Fruit fly (Drosophila melanogaster) whole organism, larva: Measurements from ENCODE around the gene Atat.

Source experiments
- noc ChIP-seq: fragments of 200-800 bp; sonication (Bioruptor generic); optimal IDR thresholded peaks from 3 replicates; lab custom pipeline; 2019; ENCODE audit warnings: missing biosample characterization, mild to moderate bottlenecking, missing genetic modification characterization, moderate library complexity

Atat gene

dm6 chr3L:9402157-9402890, 24.2 kb downstream of the Atat start, which contains the start of gene eIF4E1:
eIF4E1 (minus strand) TSS chr3L:9402460.
- no peak for TF ChIP-seq noc (tag; lab: Kevin White, UChicago)

- no peak for TF ChIP-seq noc (tag; lab: Kevin White, UChicago)
Measured at dm6 chr3L:9401354-9402156, 25.0 kb downstream of the Atat start.

dm6 chr3L:9400697-9401353, 25.7 kb downstream of the Atat start:
- TF ChIP-seq noc (tag; lab: Kevin White, UChicago) = no peak

- TF ChIP-seq noc (tag; lab: Kevin White, UChicago) = no peak
Measured at dm6 chr3L:9399855-9400254, 26.7 kb downstream of the Atat start.

dm6 chr3L:9399013-9399750, 27.4 kb downstream of the Atat start, which contains the start of gene CG4080:
CG4080 (minus strand) TSS chr3L:9399227.
- TF ChIP-seq noc (tag; lab: Kevin White, UChicago) = peak; percentile 16

dm6 chr3L:9398435-9398981, 28.1 kb downstream of the Atat start:
- no peak for TF ChIP-seq noc (tag; lab: Kevin White, UChicago)

- no peak for TF ChIP-seq noc (tag; lab: Kevin White, UChicago)
Measured at dm6 chr3L:9398028-9398427, 28.5 kb downstream of the Atat start.

- peak; percentile 89 for TF ChIP-seq noc (tag; lab: Kevin White, UChicago)
Measured at dm6 chr3L:9397156-9397555, 29.4 kb downstream of the Atat start.

dm6 chr3L:9396704-9397103, 29.9 kb downstream of the Atat start:
- TF ChIP-seq noc (tag; lab: Kevin White, UChicago) = no peak

- TF ChIP-seq noc (tag; lab: Kevin White, UChicago) = no peak
Measured at dm6 chr3L:9396038-9396437, 30.5 kb downstream of the Atat start.

- no peak for TF ChIP-seq noc (tag; lab: Kevin White, UChicago)
Measured at dm6 chr3L:9391340-9391980, 35.1 kb downstream of the Atat start.

dm6 chr3L:9384445-9385079, 42.0 kb downstream of the Atat start:
- TF ChIP-seq noc (tag; lab: Kevin White, UChicago) = no peak

- peak; percentile 98 for TF ChIP-seq noc (tag; lab: Kevin White, UChicago)
Measured at dm6 chr3L:9383345-9384075, 43.0 kb downstream of the Atat start, which contains the start of gene Hsp27. Hsp27 (plus strand) TSS chr3L:9384063.
